Worm (Caenorhabditis elegans) whole organism, midembryonic: Measurements from ENCODE around the gene M106.2.

ENCODE experiments used
- T22C8.4 ChIP-seq: fragments of 200-800 bp; sonication (Bioruptor generic); IDR thresholded peaks from 2 replicates; pipeline ENCODE4 v1.3.6; 2022; ENCODE audit warnings: missing genetic modification characterization, missing compliant biosample characterization
- cog-1 ChIP-seq: sonication (generic microtip); optimal IDR thresholded peaks from 2 replicates; lab custom pipeline; 2016; ENCODE audit warnings: missing genetic modification characterization, missing compliant biosample characterization
- flt-1 ChIP-seq: fragments of 200-800 bp; sonication (Bioruptor generic); IDR thresholded peaks from 2 replicates; pipeline ENCODE4 v1.3.6; 2022; ENCODE audit warnings: missing genetic modification characterization, missing compliant biosample characterization
- klf-2 ChIP-seq: fragments of 200-800 bp; sonication (Bioruptor generic); conservative IDR thresholded peaks from 2 replicates; pipeline ENCODE4 v1.3.6; 2022; ENCODE audit warnings: missing genetic modification reagents, missing genetic modification characterization, missing compliant biosample characterization
- med-1 ChIP-seq: sonication (generic microtip); optimal IDR thresholded peaks from 2 replicates; lab custom pipeline; 2017; ENCODE audit warnings: missing genetic modification characterization, mild to moderate bottlenecking, missing compliant biosample characterization, antibody characterized with exemption, missing genetic modification reagents; ENCODE audit not compliant: insufficient read depth
- ref-1 ChIP-seq: fragments of 200-800 bp; sonication (Bioruptor generic); conservative IDR thresholded peaks from 2 replicates; pipeline ENCODE4 v1.3.6; 2022; ENCODE audit warnings: missing genetic modification reagents, missing genetic modification characterization, missing compliant biosample characterization
- tab-1 ChIP-seq: fragments of 200-800 bp; sonication (Bioruptor generic); IDR thresholded peaks from 2 replicates; pipeline ENCODE4 v1.3.6; 2022; ENCODE audit warnings: missing genetic modification characterization, missing compliant biosample characterization
- ztf-23 ChIP-seq: fragments of 200-800 bp; sonication (Bioruptor generic); IDR thresholded peaks from 2 replicates; pipeline ENCODE4 v1.3.6; 2022; ENCODE audit warnings: missing genetic modification reagents, missing genetic modification characterization, missing compliant biosample characterization
- ztf-29 ChIP-seq: fragments of 200-800 bp; sonication (Bioruptor generic); IDR thresholded peaks from 2 replicates; pipeline ENCODE4 v1.3.6; 2022; ENCODE audit warnings: missing genetic modification reagents, missing genetic modification characterization, missing compliant biosample characterization

Gene M106.2

ce11 chrII:10829572-10829971 lies 20.2 kb downstream of the M106.2 start:
- TF ChIP-seq cog-1 (tag; lab: Kevin White, UChicago) (no peak), med-1 (no peak), ztf-29 (no peak), ref-1 (GFP tag; lab: Robert Waterston, UW) (no peak), ztf-23 (GFP tag; lab: Robert Waterston, UW) (no peak), flt-1 (GFP tag; lab: Robert Waterston, UW) (no peak), T22C8.4 (no peak)

- no peak for TF ChIP-seq cog-1 (tag; lab: Kevin White, UChicago)
- no peak for TF ChIP-seq med-1
- TF ChIP-seq klf-2 (GFP tag; lab: Robert Waterston, UW), result no peak
- TF ChIP-seq T22C8.4, result no peak
- no peak for TF ChIP-seq ztf-29
These were observed 20.7 kb downstream of the M106.2 start, which contains the start of gene VM106R.1 for ce11 chrII:10829081-10829480. TSS of gene VM106R.1 (minus strand) at chrII:10829181.

- TF ChIP-seq med-1 (no peak), cog-1 (tag; lab: Kevin White, UChicago) (no peak), tab-1 (GFP tag; lab: Robert Waterston, UW) (peak; percentile 44; the same call in 1 of the 2 replicates)
These were observed 25.8 kb downstream of the M106.2 start, which contains the start of the genes R06F6.12 and mix-1 for ce11 chrII:10824046-10824445. TSS of gene R06F6.12 (minus strand) at chrII:10824081. TSS of gene mix-1 (plus strand) at chrII:10824246.

- TF ChIP-seq ztf-29 (no peak), T22C8.4 (no peak), ztf-23 (GFP tag; lab: Robert Waterston, UW) (no peak), tab-1 (GFP tag; lab: Robert Waterston, UW) (no peak), flt-1 (GFP tag; lab: Robert Waterston, UW) (no peak), cog-1 (tag; lab: Kevin White, UChicago) (no peak), ref-1 (GFP tag; lab: Robert Waterston, UW) (no peak), med-1 (no peak), klf-2 (GFP tag; lab: Robert Waterston, UW) (no peak)
These were observed 29.1 kb downstream of the M106.2 start, which contains the start of gene ech-4 for ce11 chrII:10820679-10821078. TSS of gene ech-4 (plus strand) at chrII:10821031.

ce11 chrII:10819928-10820423 lies 29.8 kb downstream of the M106.2 start, which contains the start of gene R06F6.8:
TSS of gene R06F6.8 (minus strand) at chrII:10819978.
- TF ChIP-seq med-1 (no peak), ztf-29 (no peak), flt-1 (GFP tag; lab: Robert Waterston, UW) (no peak), ztf-23 (GFP tag; lab: Robert Waterston, UW) (no peak), cog-1 (tag; lab: Kevin White, UChicago) (no peak), tab-1 (GFP tag; lab: Robert Waterston, UW) (no peak), T22C8.4 (no peak), ref-1 (GFP tag; lab: Robert Waterston, UW) (no peak)

- TF ChIP-seq cog-1 (tag; lab: Kevin White, UChicago) (no peak), med-1 (no peak), ztf-29 (no peak), klf-2 (GFP tag; lab: Robert Waterston, UW) (no peak), flt-1 (GFP tag; lab: Robert Waterston, UW) (no peak), ref-1 (GFP tag; lab: Robert Waterston, UW) (no peak), tab-1 (GFP tag; lab: Robert Waterston, UW) (no peak), T22C8.4 (no peak), ztf-23 (GFP tag; lab: Robert Waterston, UW) (no peak)
These were observed 39.1 kb downstream of the M106.2 start, which contains the start of gene msrp-7 for ce11 chrII:10810690-10811089. TSS of gene msrp-7 (plus strand) at chrII:10810990.

- TF ChIP-seq klf-2 (GFP tag; lab: Robert Waterston, UW), result no peak
- TF ChIP-seq ztf-29, result no peak
- TF ChIP-seq ref-1 (GFP tag; lab: Robert Waterston, UW), result no peak
- no peak for TF ChIP-seq flt-1 (GFP tag; lab: Robert Waterston, UW)
- TF ChIP-seq cog-1 (tag; lab: Kevin White, UChicago), result no peak
- TF ChIP-seq med-1, result no peak
These were observed 41.0 kb downstream of the M106.2 start, which contains the start of gene R06F6.14 for ce11 chrII:10808708-10809343. TSS of gene R06F6.14 (plus strand) at chrII:10809293.

- no peak for TF ChIP-seq T22C8.4
- TF ChIP-seq klf-2 (GFP tag; lab: Robert Waterston, UW), result no peak
- TF ChIP-seq tab-1 (GFP tag; lab: Robert Waterston, UW), result no peak
- no peak for TF ChIP-seq ztf-23 (GFP tag; lab: Robert Waterston, UW)
- no peak for TF ChIP-seq cog-1 (tag; lab: Kevin White, UChicago)
- TF ChIP-seq med-1, result no peak
- no peak for TF ChIP-seq flt-1 (GFP tag; lab: Robert Waterston, UW)
- TF ChIP-seq ref-1 (GFP tag; lab: Robert Waterston, UW), result no peak
- TF ChIP-seq ztf-29, result no peak
These were observed 44.4 kb downstream of the M106.2 start, which contains the start of gene ceh-62 for ce11 chrII:10805437-10805836. TSS of gene ceh-62 (plus strand) at chrII:10805737.

- TF ChIP-seq ztf-23 (GFP tag; lab: Robert Waterston, UW) (no peak), klf-2 (GFP tag; lab: Robert Waterston, UW) (no peak), T22C8.4 (no peak), cog-1 (tag; lab: Kevin White, UChicago) (no peak), med-1 (no peak), flt-1 (GFP tag; lab: Robert Waterston, UW) (no peak), tab-1 (GFP tag; lab: Robert Waterston, UW) (no peak), ref-1 (GFP tag; lab: Robert Waterston, UW) (no peak), ztf-29 (no peak)
These were observed 44.9 kb downstream of the M106.2 start for ce11 chrII:10804907-10805306.

ce11 chrII:10804442-10804841 lies 45.4 kb downstream of the M106.2 start:
- TF ChIP-seq med-1 (no peak), flt-1 (GFP tag; lab: Robert Waterston, UW) (no peak), ztf-23 (GFP tag; lab: Robert Waterston, UW) (no peak), ztf-29 (no peak), tab-1 (GFP tag; lab: Robert Waterston, UW) (no peak), T22C8.4 (no peak)
